Worm (Caenorhabditis elegans): ENCODE measurements around the gene Y45F10D.15.

- no peak for TF ChIP-seq R02D3.7 (tag; optimal IDR thresholded peaks at IDR 0.05)
- TF ChIP-seq unc-62 (GFP tag; optimal IDR thresholded peaks at IDR 0.05 in 1 of 2), result no peak
- TF ChIP-seq unc-62 (tag; optimal IDR thresholded peaks at IDR 0.05), result no peak
- TF ChIP-seq fkh-10 (GFP tag; optimal IDR thresholded peaks at IDR 0.05), result no peak
- no peak for TF ChIP-seq lin-13 (GFP tag; optimal IDR thresholded peaks at IDR 0.05)
Observed at ce11 chrIV:13836290-13836689, 15.5 kb upstream of the Y45F10D.15 start, which contains the start of gene H08M01.1.

Measured in whole organism, L4 larva.